Fruit fly (Drosophila melanogaster) whole organism, embryonic: ENCODE data around the gene CG17768.
A peak's percentile ranks its signal among the peaks of the same experiment; 100 is the strongest.

Experiments used
- Bdp1 ChIP-seq: fragments of 200-800 bp; sonication (Bioruptor generic); optimal IDR thresholded peaks from 3 replicates; lab custom pipeline; 2016; ENCODE audit warnings: missing biosample characterization, missing genetic modification characterization
- BtbVII ChIP-seq: fragments of 200-800 bp; sonication (Bioruptor generic); optimal IDR thresholded peaks from 3 replicates; lab custom pipeline; 2017; ENCODE audit warnings: missing biosample characterization, mild to moderate bottlenecking, missing genetic modification characterization
- CG11504 ChIP-seq: fragments of 200-800 bp; sonication (Bioruptor generic); optimal IDR thresholded peaks from 3 replicates; lab custom pipeline; 2019; ENCODE audit warnings: missing biosample characterization, mild to moderate bottlenecking, missing genetic modification characterization, moderate library complexity
- CG11695 ChIP-seq: fragments of 200-800 bp; sonication (Bioruptor generic); IDR thresholded peaks from 3 replicates; pipeline ENCODE4 v1.3.6; 2022; ENCODE audit warnings: missing biosample characterization, missing genetic modification characterization
- CG13287 ChIP-seq: fragments of 200-800 bp; sonication (Bioruptor generic); IDR thresholded peaks from 2 replicates; pipeline ENCODE4 v1.3.6; 2022; ENCODE audit warnings: missing biosample characterization, missing genetic modification characterization; ENCODE audit not compliant: partially characterized antibody
- CG15073 ChIP-seq: fragments of 200-800 bp; sonication (Bioruptor generic); optimal IDR thresholded peaks from 2 replicates; lab custom pipeline; 2016; ENCODE audit warnings: missing biosample characterization, missing genetic modification characterization
- CG15514 ChIP-seq: fragments of 200-800 bp; sonication (Bioruptor generic); optimal IDR thresholded peaks from 3 replicates; lab custom pipeline; 2017; ENCODE audit warnings: missing biosample characterization, missing genetic modification characterization, mild to moderate bottlenecking, moderate library complexity, missing genetic modification reagents
- CG17186 ChIP-seq: fragments of 200-800 bp; sonication (Bioruptor generic); optimal IDR thresholded peaks from 3 replicates; lab custom pipeline; 2017; ENCODE audit warnings: missing biosample characterization, missing genetic modification reagents, missing genetic modification characterization
- CG17829 ChIP-seq: fragments of 200-800 bp; optimal IDR thresholded peaks from 2 replicates; lab custom pipeline; 2019; ENCODE audit warnings: missing biosample characterization, mild to moderate bottlenecking, missing genetic modification characterization, moderate library complexity
- CG18619 ChIP-seq: fragments of 200-800 bp; sonication (Bioruptor generic); optimal IDR thresholded peaks from 3 replicates; lab custom pipeline; 2017; ENCODE audit warnings: missing biosample characterization, mild to moderate bottlenecking, missing genetic modification characterization
- CG3065 ChIP-seq: fragments of 200-800 bp; sonication (Bioruptor generic); optimal IDR thresholded peaks from 2 replicates; lab custom pipeline; 2016; ENCODE audit warnings: missing biosample characterization, missing genetic modification characterization
- CG31388 ChIP-seq: fragments of 200-800 bp; sonication (Bioruptor generic); optimal IDR thresholded peaks from 2 replicates; lab custom pipeline; 2016; ENCODE audit warnings: missing biosample characterization, missing genetic modification characterization
- CG34376 ChIP-seq: fragments of 200-800 bp; sonication (Bioruptor generic); optimal IDR thresholded peaks from 2 replicates; lab custom pipeline; 2018; ENCODE audit warnings: missing biosample characterization, mild to moderate bottlenecking, missing genetic modification characterization
- CG42726 ChIP-seq: fragments of 200-800 bp; sonication (Bioruptor generic); IDR thresholded peaks from 2 replicates; pipeline ENCODE4 v1.3.6; 2022; ENCODE audit warnings: missing biosample characterization, missing genetic modification characterization; ENCODE audit not compliant: partially characterized antibody
- CG43689 ChIP-seq: fragments of 200-800 bp; sonication (Bioruptor generic); IDR thresholded peaks from 2 replicates; pipeline ENCODE4 v1.3.6; 2022; ENCODE audit warnings: missing biosample characterization, missing genetic modification characterization
- CG5953 ChIP-seq: fragments of 200-800 bp; sonication (Bioruptor generic); IDR thresholded peaks from 2 replicates; pipeline ENCODE4 v1.3.6; 2022; ENCODE audit warnings: missing biosample characterization, missing genetic modification characterization
- CG6254 ChIP-seq: fragments of 200-800 bp; sonication (Bioruptor generic); optimal IDR thresholded peaks from 3 replicates; lab custom pipeline; 2017; ENCODE audit warnings: mild to moderate bottlenecking, missing biosample characterization, missing genetic modification reagents, missing genetic modification characterization
- CG6813 ChIP-seq: fragments of 200-800 bp; sonication (Bioruptor generic); optimal IDR thresholded peaks from 2 replicates; lab custom pipeline; 2017; ENCODE audit warnings: missing biosample characterization, missing genetic modification characterization, mild to moderate bottlenecking, moderate library complexity, missing genetic modification reagents
- CG8765 ChIP-seq: fragments of 200-800 bp; sonication (Bioruptor generic); IDR thresholded peaks from 2 replicates; pipeline ENCODE4 v1.3.6; 2022; ENCODE audit warnings: missing biosample characterization, missing genetic modification characterization
- CG9797 ChIP-seq: fragments of 200-800 bp; sonication (Bioruptor generic); optimal IDR thresholded peaks from 3 replicates; lab custom pipeline; 2018; ENCODE audit warnings: missing biosample characterization, mild to moderate bottlenecking, missing genetic modification characterization
- Dll ChIP-seq: fragments of 200-800 bp; sonication (Bioruptor generic); IDR thresholded peaks from 4 replicates; pipeline ENCODE4 v1.3.6; 2022; ENCODE audit warnings: missing biosample characterization, missing genetic modification characterization; ENCODE audit not compliant: partially characterized antibody
- Ets65A ChIP-seq: fragments of 200-800 bp; sonication (Bioruptor generic); peaks from one replicate; lab custom pipeline; 2016; ENCODE audit warnings: missing biosample characterization, missing genetic modification characterization
- GATAe ChIP-seq: fragments of 200-800 bp; sonication (Bioruptor generic); conservative IDR thresholded peaks from 2 replicates; pipeline ENCODE4 v1.3.6; 2022; ENCODE audit warnings: missing biosample characterization, missing genetic modification characterization
- HLH3B ChIP-seq: fragments of 200-800 bp; sonication (Bioruptor generic); IDR thresholded peaks from 2 replicates; pipeline ENCODE4 v1.3.6; 2022; ENCODE audit warnings: missing biosample characterization, missing genetic modification characterization
- Jarid2 ChIP-seq: fragments of 200-800 bp; sonication (Bioruptor generic); optimal IDR thresholded peaks from 3 replicates; lab custom pipeline; 2017; ENCODE audit warnings: mild to moderate bottlenecking, missing biosample characterization, missing genetic modification reagents, missing genetic modification characterization
- MBD-R2 ChIP-seq: fragments of 200-800 bp; sonication (Bioruptor generic); IDR thresholded peaks from 2 replicates; pipeline ENCODE4 v1.3.6; 2022; ENCODE audit warnings: missing biosample characterization, missing genetic modification characterization
- Sin3A ChIP-seq: fragments of >200 bp; optimal IDR thresholded peaks from 2 replicates; lab custom pipeline; 2018
- ab ChIP-seq: fragments of 200-800 bp; sonication (Bioruptor generic); optimal IDR thresholded peaks from 2 replicates; lab custom pipeline; 2016; ENCODE audit warnings: missing biosample characterization, missing genetic modification characterization
- corto ChIP-seq: fragments of 200-800 bp; sonication (Bioruptor generic); optimal IDR thresholded peaks from 2 replicates; lab custom pipeline; 2016; ENCODE audit warnings: missing biosample characterization, mild to moderate bottlenecking, missing genetic modification characterization, moderate library complexity
- crc ChIP-seq: fragments of 200-800 bp; sonication (Bioruptor generic); optimal IDR thresholded peaks from 2 replicates; lab custom pipeline; 2016; ENCODE audit warnings: missing biosample characterization, missing genetic modification characterization
- cwo ChIP-seq: fragments of 200-800 bp; sonication (Bioruptor generic); optimal IDR thresholded peaks from 3 replicates; lab custom pipeline; 2017; ENCODE audit warnings: missing biosample characterization, missing genetic modification characterization, mild to moderate bottlenecking, moderate library complexity, missing genetic modification reagents
- da ChIP-seq: fragments of 200-800 bp; sonication (Bioruptor generic); optimal IDR thresholded peaks from 2 replicates; lab custom pipeline; 2016; ENCODE audit warnings: missing biosample characterization, missing genetic modification characterization
- dmrt11E ChIP-seq: fragments of 200-800 bp; sonication (Bioruptor generic); optimal IDR thresholded peaks from 3 replicates; lab custom pipeline; 2018; ENCODE audit warnings: missing biosample characterization, mild to moderate bottlenecking, missing genetic modification characterization, moderate library complexity
- eve ChIP-seq, 2 experiments: fragments of >200 bp; optimal IDR thresholded peaks; 2 replicates each; lab custom pipeline; 2017; ENCODE audit warnings: missing biosample characterization in 2 of 2, missing genetic modification characterization in 2 of 2
- fu2 ChIP-seq: fragments of 200-800 bp; sonication (Bioruptor generic); optimal IDR thresholded peaks from 2 replicates; lab custom pipeline; 2016; ENCODE audit warnings: missing biosample characterization, missing genetic modification characterization
- gce ChIP-seq: fragments of 200-800 bp; sonication (Bioruptor generic); IDR thresholded peaks from 3 replicates; pipeline ENCODE4 v1.3.6; 2022; ENCODE audit warnings: missing biosample characterization, missing genetic modification characterization
- gt ChIP-seq: fragments of 200-800 bp; sonication (Bioruptor generic); IDR thresholded peaks from 2 replicates; pipeline ENCODE4 v1.3.6; 2022; ENCODE audit warnings: missing biosample characterization, missing genetic modification characterization
- hb ChIP-seq: fragments of 200-800 bp; sonication (Bioruptor generic); IDR thresholded peaks from 3 replicates; pipeline ENCODE4 v1.3.6; 2022; ENCODE audit warnings: missing biosample characterization, missing genetic modification characterization; ENCODE audit not compliant: partially characterized antibody
- ken ChIP-seq: fragments of 200-800 bp; sonication (Bioruptor generic); IDR thresholded peaks from 3 replicates; pipeline ENCODE4 v1.3.6; 2022; ENCODE audit warnings: missing biosample characterization, missing genetic modification characterization
- lbe ChIP-seq: fragments of 200-800 bp; sonication (Bioruptor generic); optimal IDR thresholded peaks from 2 replicates; lab custom pipeline; 2016; ENCODE audit warnings: missing biosample characterization, mild to moderate bottlenecking, missing genetic modification characterization
- lov ChIP-seq, 2 experiments: fragments of 200-800 bp in 1 of 2; fragments of >200 bp in 1 of 2; sonication (Bioruptor generic) in 1 of 2; IDR thresholded peaks in 1 of 2; optimal IDR thresholded peaks in 1 of 2; 2 replicates in 1 of 2; 3 replicates in 1 of 2; pipeline versions ENCODE4 v1.3.6 to Lab custom; 2017 to 2022; ENCODE audit warnings: missing biosample characterization in 1 of 2, missing genetic modification characterization in 1 of 2
- peb ChIP-seq: fragments of 200-800 bp; sonication (Bioruptor generic); IDR thresholded peaks from 2 replicates; pipeline ENCODE4 v1.3.6; 2022; ENCODE audit warnings: missing biosample characterization, missing genetic modification characterization
- pum ChIP-seq: fragments of 200-800 bp; sonication (Bioruptor generic); optimal IDR thresholded peaks from 2 replicates; lab custom pipeline; 2016; ENCODE audit warnings: missing biosample characterization, missing genetic modification characterization
- scrt ChIP-seq: fragments of 200-800 bp; sonication (Bioruptor generic); optimal IDR thresholded peaks from 2 replicates; lab custom pipeline; 2018; ENCODE audit warnings: missing biosample characterization, mild to moderate bottlenecking, missing genetic modification characterization, moderate library complexity
- shn ChIP-seq: fragments of 200-800 bp; sonication (Bioruptor generic); optimal IDR thresholded peaks from 3 replicates; lab custom pipeline; 2016; ENCODE audit warnings: missing biosample characterization, missing genetic modification characterization
- stwl ChIP-seq: fragments of 200-800 bp; sonication (Bioruptor generic); optimal IDR thresholded peaks from 3 replicates; lab custom pipeline; 2018; ENCODE audit warnings: missing biosample characterization, mild to moderate bottlenecking, missing genetic modification characterization, moderate library complexity
- wdn ChIP-seq: fragments of 200-800 bp; sonication (Bioruptor generic); IDR thresholded peaks from 2 replicates; pipeline ENCODE4 v1.3.6; 2022; ENCODE audit warnings: missing biosample characterization, missing genetic modification characterization
- zfh1 ChIP-seq: fragments of 200-800 bp; sonication (Bioruptor generic); IDR thresholded peaks from 3 replicates; pipeline ENCODE4 v1.3.6; 2022; ENCODE audit warnings: missing biosample characterization, missing genetic modification characterization

CG17768 gene

DNA sequence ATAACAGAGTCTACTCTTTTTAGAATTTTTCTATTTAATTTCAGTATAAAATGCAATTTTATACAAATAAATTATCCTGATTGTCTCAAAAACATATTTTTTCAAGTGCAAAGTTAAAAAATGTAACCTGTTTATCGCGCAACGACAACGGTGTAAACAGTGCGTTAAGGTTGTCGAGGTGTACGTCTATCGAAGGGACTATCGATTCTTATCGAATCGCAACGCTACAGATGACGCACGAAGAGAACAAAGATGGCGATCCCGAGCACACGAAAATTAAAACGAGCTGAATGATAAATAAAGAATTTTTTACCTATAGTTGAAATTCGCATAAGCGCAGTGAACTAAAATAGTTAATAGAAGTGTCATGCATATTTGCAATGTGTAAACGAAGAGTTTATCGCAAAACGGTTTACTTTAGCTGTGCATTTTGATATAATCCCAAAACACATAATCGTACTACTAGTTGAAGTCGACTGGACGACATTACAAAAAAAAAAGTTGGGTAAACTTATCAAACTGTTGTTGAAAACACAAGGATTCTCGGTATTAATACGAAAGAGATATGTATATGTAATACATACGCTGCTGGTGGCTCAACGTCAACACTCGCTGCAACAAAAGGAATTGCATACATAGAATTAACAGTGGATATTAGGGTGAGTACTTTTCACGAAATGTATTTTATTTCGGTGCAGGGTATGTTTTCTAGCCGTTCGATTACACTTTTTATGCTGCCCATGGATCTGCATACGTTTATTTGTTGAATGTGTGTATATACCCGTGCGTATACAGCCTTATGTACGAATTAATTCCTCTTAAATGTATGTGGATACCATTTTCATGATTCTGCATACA lies 16.9 kb downstream of the CG17768 start, which contains the start of gene da (continued):
- peak; percentile 49; the same call in 1 of the 3 replicates for TF ChIP-seq ken
- TF ChIP-seq eve (GFP tag; optimal IDR thresholded peaks at IDR 0.05; lab: Kevin White, UChicago), result peak in 1 of 2 experiments; percentile 76
- TF ChIP-seq lbe (GFP tag; lab: Kevin White, UChicago), result no peak
- TF ChIP-seq CG15514 (GFP tag; lab: Kevin White, UChicago), result peak; percentile 81
- TF ChIP-seq hb (GFP tag; lab: Robert Waterston, UW), result no peak
- TF ChIP-seq CG17829, result peak; percentile 76
- peak; percentile 72 for TF ChIP-seq CG11504 (tag; lab: Kevin White, UChicago)
- peak; percentile 52 for TF ChIP-seq HLH3B
- no peak for TF ChIP-seq CG43689 (GFP tag; lab: Robert Waterston, UW)
- TF ChIP-seq GATAe (GFP tag; lab: Robert Waterston, UW), result no peak
- TF ChIP-seq crc, result peak; percentile 34
- TF ChIP-seq CG5953, result no peak
- 0 out of 3 replicates have a peak, but pooled peaks have one; percentile 38 for TF ChIP-seq CG11695 (GFP tag; lab: Robert Waterston, UW)
- TF ChIP-seq lov (optimal IDR thresholded peaks at IDR 0.05; lab: Kevin White, UChicago), result no peak
- peak; percentile 64; the same call in 1 of the 3 replicates for TF ChIP-seq lov (GFP tag; IDR thresholded peaks at IDR 0.05; lab: Robert Waterston, UW)
- TF ChIP-seq CG6813 (GFP tag; lab: Kevin White, UChicago), result peak; percentile 52
- no peak for TF ChIP-seq CG8765 (GFP tag; lab: Robert Waterston, UW)
- TF ChIP-seq fu2 (GFP tag; lab: Kevin White, UChicago), result peak; percentile 32
- no peak for TF ChIP-seq gt (GFP tag; lab: Robert Waterston, UW)
- TF ChIP-seq CG42726 (GFP tag; lab: Robert Waterston, UW), result no peak
- TF ChIP-seq CG3065 (GFP tag; lab: Kevin White, UChicago), result no peak
- TF ChIP-seq Bdp1 (GFP tag; lab: Kevin White, UChicago), result no peak
- TF ChIP-seq shn, result peak; percentile 7
- peak; percentile 7 for TF ChIP-seq CG31388 (GFP tag; lab: Kevin White, UChicago)
- TF ChIP-seq dmrt11E (tag; lab: Kevin White, UChicago), result peak; percentile 65
- TF ChIP-seq peb, result peak; percentile 31; the same call in 1 of the 2 replicates
- no peak for TF ChIP-seq CG15073 (GFP tag; lab: Kevin White, UChicago)
- peak; percentile 58 for TF ChIP-seq CG9797 (GFP tag; lab: Kevin White, UChicago)
- TF ChIP-seq ab, result no peak
- TF ChIP-seq Dll (GFP tag; lab: Robert Waterston, UW), result peak; percentile 46; the same call in 2 of the 4 replicates
- peak; percentile 56 for TF ChIP-seq pum (GFP tag; lab: Kevin White, UChicago)
- peak; percentile 61 for TF ChIP-seq MBD-R2
- TF ChIP-seq wdn (GFP tag; lab: Robert Waterston, UW), result peak; percentile 29; the same call in 1 of the 2 replicates
- no peak for TF ChIP-seq corto
- TF ChIP-seq zfh1, result peak; percentile 40; the same call in 1 of the 3 replicates
- no peak for TF ChIP-seq CG6254
- peak; percentile 61 for TF ChIP-seq CG18619 (GFP tag; lab: Kevin White, UChicago)
- TF ChIP-seq gce (GFP tag; lab: Robert Waterston, UW), result no peak; the same call in 2 of the 3 replicates
- peak; percentile 59 for TF ChIP-seq da (GFP tag; lab: Kevin White, UChicago)
- TF ChIP-seq Ets65A, result peak; percentile 78
- peak; percentile 19 for TF ChIP-seq BtbVII
- no peak for TF ChIP-seq cwo (GFP tag; lab: Kevin White, UChicago)
- TF ChIP-seq Jarid2 (GFP tag; lab: Kevin White, UChicago), result no peak
- TF ChIP-seq stwl (tag; lab: Kevin White, UChicago), result peak; percentile 65
- peak; percentile 16 for TF ChIP-seq CG34376 (GFP tag; lab: Kevin White, UChicago)
- peak; percentile 64 for TF ChIP-seq CG13287 (GFP tag; lab: Robert Waterston, UW)
- no peak for TF ChIP-seq Sin3A (lab: Kevin White, UChicago)
- TF ChIP-seq CG17186 (GFP tag; lab: Kevin White, UChicago), result peak; percentile 79
- TF ChIP-seq scrt, result peak; percentile 10
